Fruit fly (Drosophila melanogaster) Kc167 (cell line): ENCODE measurements around the gene yellow-k.

Source experiments
- Myc ChIP-seq: fragments of >200 bp; optimal IDR thresholded peaks from 2 replicates; lab custom pipeline; 2017; ENCODE audit warnings: missing external identifiers
- psq ChIP-seq: fragments of >200 bp; optimal IDR thresholded peaks from 2 replicates; lab custom pipeline; 2017; ENCODE audit warnings: missing external identifiers
- ttk ChIP-seq: sonication (Bioruptor generic); optimal IDR thresholded peaks from 2 replicates; lab custom pipeline; 2017; ENCODE audit warnings: missing external identifiers

- TF ChIP-seq ttk (lab: Kevin White, UChicago) = no peak
- no peak for TF ChIP-seq Myc
- no peak for TF ChIP-seq psq
These were observed 46.4 kb upstream of the yellow-k start, which contains the start of gene cocoon for dm6 chr3L:15474010-15474409.
